Worm (Caenorhabditis elegans): ENCODE measurements around the gene stg-2.
"Not testable (repeated sequence)": the region's sequence is repeated elsewhere in the genome, so short reads cannot be mapped to it uniquely, and the experiment has no call there.

stg-2 gene

ce11 chrX:8625090-8625489 lies 18.6 kb downstream of the stg-2 start, which contains the start of gene K01A12.3:
Gene K01A12.3 (minus strand): TSS chrX:8625190.
- TF ChIP-seq C08G9.2 (tag; optimal IDR thresholded peaks at IDR 0.05) (no peak), F13H6.1 (tag; optimal IDR thresholded peaks at IDR 0.05) (no peak), unc-42 (tag; optimal IDR thresholded peaks at IDR 0.05) (no peak), ceh-19 (GFP tag; optimal IDR thresholded peaks at IDR 0.05) (no peak), ceh-45 (GFP tag; IDR thresholded peaks at IDR 0.05) (no peak), ztf-16 (tag; optimal IDR thresholded peaks at IDR 0.05) (no peak), Y22D7AL.16 (tag; optimal IDR thresholded peaks at IDR 0.05) (no peak), K09A11.1 (tag; optimal IDR thresholded peaks at IDR 0.05; ENCODE audit: insufficient read depth) (no peak), ceh-24 (tag; optimal IDR thresholded peaks at IDR 0.05) (no peak), pag-3 (tag; optimal IDR thresholded peaks at IDR 0.05; ENCODE audit: borderline replicate concordance) (no peak), tbx-2 (tag; optimal IDR thresholded peaks at IDR 0.05) (no peak), lin-11 (tag; optimal IDR thresholded peaks at IDR 0.05) (no peak), fkh-10 (GFP tag; optimal IDR thresholded peaks at IDR 0.05) (no peak), ref-2 (tag; optimal IDR thresholded peaks at IDR 0.05) (no peak), ceh-2 (tag; optimal IDR thresholded peaks at IDR 0.05) (no peak), hlh-8 (tag; optimal IDR thresholded peaks at IDR 0.05) (no peak), npax-4 (tag; optimal IDR thresholded peaks at IDR 0.05) (no peak), nhr-11 (tag; optimal IDR thresholded peaks at IDR 0.05) (no peak), ceh-9 (tag; optimal IDR thresholded peaks at IDR 0.05) (no peak)

DNA sequence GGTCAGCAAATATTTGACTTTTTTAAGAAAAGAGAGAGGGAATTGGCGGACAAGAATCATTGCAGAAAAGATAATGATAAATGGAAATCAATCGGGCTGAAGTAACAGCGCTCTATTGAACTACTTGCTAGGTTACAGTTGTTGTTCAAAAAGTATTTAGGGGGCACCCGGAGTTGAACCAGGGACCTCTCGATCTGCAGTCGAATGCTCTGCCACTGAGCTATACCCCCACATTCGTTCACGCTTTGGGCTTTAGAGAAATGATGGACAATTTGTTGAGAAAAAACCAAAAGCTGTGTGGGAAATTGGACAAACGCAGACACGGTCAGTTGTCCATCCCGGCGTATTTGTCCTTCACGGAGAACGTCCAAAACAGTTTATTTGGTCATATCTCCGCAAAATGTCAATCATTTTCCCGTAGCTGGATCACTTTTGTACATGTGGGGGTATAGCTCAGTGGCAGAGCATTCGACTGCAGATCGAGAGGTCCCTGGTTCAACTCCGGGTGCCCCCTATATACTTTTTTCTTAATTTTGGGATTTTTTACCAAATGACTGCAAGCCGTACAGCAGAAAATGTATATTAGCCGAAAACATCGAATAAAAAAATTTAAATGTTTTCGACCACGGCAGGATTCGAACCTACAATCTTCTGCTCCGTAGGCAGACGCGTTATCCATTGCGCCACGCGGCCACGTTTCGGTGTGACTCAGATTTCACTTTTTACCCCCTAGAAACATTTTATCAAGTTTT lies 19.7 kb downstream of the stg-2 start:
- TF ChIP-seq hlh-13 (GFP tag; optimal IDR thresholded peaks at IDR 0.05) (no peak), C38D4.7 (GFP tag; optimal IDR thresholded peaks at IDR 0.05) (peak; percentile 31), unc-42 (tag; optimal IDR thresholded peaks at IDR 0.05) (no peak), fkh-10 (GFP tag; optimal IDR thresholded peaks at IDR 0.05) (no peak), ceh-6 (GFP tag; optimal IDR thresholded peaks at IDR 0.05) (peak; percentile 16)

DNA sequence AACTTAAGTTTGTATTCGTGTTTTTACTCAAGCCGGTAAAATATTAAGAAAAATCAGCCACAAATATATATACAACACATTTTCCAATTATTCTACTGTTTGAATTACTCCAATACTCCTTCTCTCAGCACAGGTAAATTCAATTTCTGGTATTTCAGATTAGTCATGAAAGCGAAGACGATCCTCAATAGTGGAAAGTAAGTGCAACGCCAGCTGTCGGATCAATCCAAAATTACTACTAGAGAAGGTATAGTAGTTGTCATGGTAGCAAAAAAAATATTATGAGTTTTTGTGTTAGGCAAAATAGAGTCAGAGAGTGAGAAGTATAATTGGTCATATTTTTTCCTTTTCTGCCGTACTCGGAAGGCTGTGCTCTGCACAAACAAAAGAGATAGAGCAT lies 30.7 kb downstream of the stg-2 start, which contains the start of gene K01A12.2:
K01A12.2 (plus strand) TSS at position 301 of the 400 bp plus-strand sequence.
- TF ChIP-seq ceh-14 (tag; optimal IDR thresholded peaks at IDR 0.05) (no peak), eyg-1 (tag; optimal IDR thresholded peaks at IDR 0.05) (no peak), sdc-2 (tag; optimal IDR thresholded peaks at IDR 0.05) (no peak), ceh-6 (GFP tag; optimal IDR thresholded peaks at IDR 0.05) (no peak), hlh-6 (tag; optimal IDR thresholded peaks at IDR 0.05) (no peak), ceh-24 (tag; optimal IDR thresholded peaks at IDR 0.05) (no peak), zip-5 (tag; optimal IDR thresholded peaks at IDR 0.05) (no peak), T23F11.4 (GFP tag; optimal IDR thresholded peaks at IDR 0.05) (no peak), dmd-4 (tag; optimal IDR thresholded peaks at IDR 0.05; ENCODE audit: borderline replicate concordance) (no peak), ref-2 (tag; optimal IDR thresholded peaks at IDR 0.05) (no peak), K02D7.2 (tag; optimal IDR thresholded peaks at IDR 0.05) (no peak), F13H6.1 (tag; optimal IDR thresholded peaks at IDR 0.05) (no peak), unc-86 (tag; optimal IDR thresholded peaks at IDR 0.05) (no peak)

ce11 chrX:8612278-8612677 lies 31.4 kb downstream of the stg-2 start:
- no peak for TF ChIP-seq elt-2 (tag; optimal IDR thresholded peaks at IDR 0.05)
- TF ChIP-seq pha-4 (tag; optimal IDR thresholded peaks at IDR 0.05), result no peak
- no peak for TF ChIP-seq ref-2 (tag; optimal IDR thresholded peaks at IDR 0.05)
- no peak for TF ChIP-seq pqm-1 (tag; optimal IDR thresholded peaks at IDR 0.05)
- TF ChIP-seq Y22D7AL.16 (tag; optimal IDR thresholded peaks at IDR 0.05), result no peak

DNA sequence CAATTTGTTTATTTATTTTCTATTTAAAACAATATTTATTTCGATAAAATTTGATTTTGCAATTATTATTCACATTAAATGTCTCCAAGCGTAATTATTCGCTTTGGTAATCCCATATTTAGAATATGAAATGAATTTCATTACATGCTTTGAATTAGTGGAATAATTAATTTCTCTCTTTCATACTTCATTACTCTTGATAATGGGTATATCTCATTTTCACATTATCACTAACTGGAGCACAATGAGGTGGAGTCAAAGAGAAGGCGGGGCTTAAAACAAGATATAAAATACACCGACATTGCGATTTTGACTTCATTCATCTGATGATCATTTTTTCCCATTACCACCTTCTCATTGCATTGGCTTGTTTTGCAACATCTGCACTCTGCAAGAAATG lies 33.1 kb downstream of the stg-2 start, which contains the start of gene K01A12.4:
K01A12.4 (plus strand) TSS at position 301 of the 400 bp plus-strand sequence.
- TF ChIP-seq pha-4, odd-2, fkh-6 (tag; optimal IDR thresholded peaks at IDR 0.05): not testable (repeated sequence)
